Worm (Caenorhabditis elegans) whole organism, young adult: Measurements from ENCODE around the gene srw-85.

ENCODE experiments used
- B0019.2 ChIP-seq: fragments of 200-800 bp; sonication (Bioruptor generic); conservative IDR thresholded peaks from 2 replicates; pipeline ENCODE4 v1.3.6; 2022; ENCODE audit warnings: missing genetic modification reagents, missing genetic modification characterization, missing compliant biosample characterization
- C17E4.6 ChIP-seq: fragments of 200-800 bp; sonication (Bioruptor generic); IDR thresholded peaks from 2 replicates; pipeline ENCODE4 v1.3.6; 2022; ENCODE audit warnings: missing genetic modification reagents, missing genetic modification characterization, missing compliant biosample characterization
- D2030.7 ChIP-seq: fragments of 200-800 bp; sonication (Bioruptor generic); IDR thresholded peaks from 2 replicates; pipeline ENCODE4 v1.3.6; 2022; ENCODE audit warnings: missing genetic modification reagents, missing genetic modification characterization, missing compliant biosample characterization
- F10E7.11 ChIP-seq: sonication (generic microtip); optimal IDR thresholded peaks from 2 replicates; lab custom pipeline; 2017; ENCODE audit warnings: mild to moderate bottlenecking, missing genetic modification characterization, moderate library complexity, missing compliant biosample characterization
- F37B4.10 ChIP-seq: fragments of 200-800 bp; sonication (Bioruptor generic); IDR thresholded peaks from 2 replicates; pipeline ENCODE4 v1.3.6; 2022; ENCODE audit warnings: missing genetic modification characterization, missing compliant biosample characterization
- aptf-3 ChIP-seq: fragments of 200-800 bp; sonication (Bioruptor generic); IDR thresholded peaks from 2 replicates; pipeline ENCODE4 v1.3.6; 2022; ENCODE audit warnings: missing genetic modification characterization, missing compliant biosample characterization
- attf-5 ChIP-seq: fragments of 200-800 bp; sonication (Bioruptor generic); optimal IDR thresholded peaks from 2 replicates; lab custom pipeline; 2018; ENCODE audit warnings: mild to moderate bottlenecking, missing genetic modification characterization, missing compliant biosample characterization
- bed-2 ChIP-seq: fragments of 200-800 bp; sonication (Bioruptor generic); IDR thresholded peaks from 2 replicates; pipeline ENCODE4 v1.3.6; 2022; ENCODE audit warnings: missing genetic modification reagents, missing genetic modification characterization, missing compliant biosample characterization
- cebp-1 ChIP-seq, 2 experiments: fragments of 200-800 bp in 1 of 2; sonication (Bioruptor generic) in 1 of 2; sonication (generic microtip) in 1 of 2; IDR thresholded peaks in 1 of 2; optimal IDR thresholded peaks in 1 of 2; 2 replicates each; pipeline versions ENCODE4 v1.3.6 to Lab custom; 2017 to 2022; ENCODE audit warnings: missing compliant biosample characterization in 2 of 2, missing genetic modification characterization in 2 of 2, mild to moderate bottlenecking in 1 of 2, missing genetic modification reagents in 1 of 2, moderate library complexity in 1 of 2
- cebp-2 ChIP-seq: fragments of 200-800 bp; sonication (Bioruptor generic); IDR thresholded peaks from 2 replicates; pipeline ENCODE4 v1.3.6; 2022; ENCODE audit warnings: missing genetic modification characterization, missing compliant biosample characterization
- ceh-58 ChIP-seq: fragments of 200-800 bp; sonication (Bioruptor generic); IDR thresholded peaks from 2 replicates; pipeline ENCODE4 v1.3.6; 2022; ENCODE audit warnings: missing genetic modification characterization, missing compliant biosample characterization
- chd-7 ChIP-seq: sonication (generic microtip); optimal IDR thresholded peaks from 2 replicates; lab custom pipeline; 2016; ENCODE audit warnings: mild to moderate bottlenecking, missing genetic modification characterization, moderate library complexity, missing compliant biosample characterization
- efl-1 ChIP-seq: fragments of 150-350 bp; optimal IDR thresholded peaks from 2 replicates; lab custom pipeline; 2014; ENCODE audit warnings: missing biosample characterization, missing genetic modification reagents, missing genetic modification characterization
- ekl-4 ChIP-seq: fragments of 200-800 bp; sonication (Bioruptor generic); IDR thresholded peaks from 2 replicates; pipeline ENCODE4 v1.3.6; 2022; ENCODE audit warnings: missing genetic modification reagents, missing genetic modification characterization, missing compliant biosample characterization
- fkh-3 ChIP-seq: sonication (generic microtip); optimal IDR thresholded peaks from 2 replicates; lab custom pipeline; 2016; ENCODE audit warnings: mild to moderate bottlenecking, missing genetic modification characterization, missing compliant biosample characterization
- hmg-20 ChIP-seq: fragments of 200-800 bp; sonication (Bioruptor generic); IDR thresholded peaks from 2 replicates; pipeline ENCODE4 v1.3.6; 2022; ENCODE audit warnings: missing genetic modification reagents, missing genetic modification characterization, missing compliant biosample characterization
- lin-26 ChIP-seq: fragments of 200-800 bp; sonication (Bioruptor generic); IDR thresholded peaks from 2 replicates; pipeline ENCODE4 v1.3.6; 2022; ENCODE audit warnings: missing genetic modification reagents, missing genetic modification characterization, missing compliant biosample characterization
- lin-54 ChIP-seq: fragments of 200-800 bp; sonication (Bioruptor generic); optimal IDR thresholded peaks from 2 replicates; lab custom pipeline; 2018; ENCODE audit warnings: mild to moderate bottlenecking, missing genetic modification characterization, missing compliant biosample characterization
- lsy-27 ChIP-seq: sonication (generic microtip); optimal IDR thresholded peaks from 2 replicates; lab custom pipeline; 2017; ENCODE audit warnings: missing genetic modification characterization, mild to moderate bottlenecking, missing compliant biosample characterization, antibody characterized with exemption, missing genotype, borderline replicate concordance; ENCODE audit not compliant: insufficient read depth
- madf-10 ChIP-seq: sonication (generic microtip); optimal IDR thresholded peaks from 2 replicates; lab custom pipeline; 2016; ENCODE audit warnings: mild to moderate bottlenecking, missing genetic modification characterization, missing compliant biosample characterization
- nfya-2 ChIP-seq: fragments of 200-800 bp; sonication (Bioruptor generic); IDR thresholded peaks from 2 replicates; pipeline ENCODE4 v1.3.6; 2022; ENCODE audit warnings: missing genetic modification reagents, missing genetic modification characterization, missing compliant biosample characterization
- nfyb-1 ChIP-seq: fragments of 200-800 bp; sonication (Bioruptor generic); IDR thresholded peaks from 2 replicates; pipeline ENCODE4 v1.3.6; 2022; ENCODE audit warnings: missing genetic modification reagents, missing genetic modification characterization, missing compliant biosample characterization
- nhr-80 ChIP-seq: sonication (generic microtip); optimal IDR thresholded peaks from 2 replicates; lab custom pipeline; 2016; ENCODE audit warnings: missing genetic modification characterization, missing compliant biosample characterization
- rcor-1 ChIP-seq: fragments of 200-800 bp; sonication (Bioruptor generic); IDR thresholded peaks from 2 replicates; pipeline ENCODE4 v1.3.6; 2022; ENCODE audit warnings: missing genetic modification reagents, missing genetic modification characterization, missing compliant biosample characterization
- rpc-1 ChIP-seq, 2 experiments: fragments of 150-350 bp in 1 of 2; sonication (generic microtip) in 1 of 2; optimal IDR thresholded peaks; 2 replicates each; lab custom pipeline; 2014 to 2018; ENCODE audit warnings: missing biosample characterization in 1 of 2, missing genetic modification characterization in 1 of 2, missing genetic modification reagents in 1 of 2, missing genotype in 1 of 2
- sea-2 ChIP-seq: fragments of 200-800 bp; sonication (Bioruptor generic); IDR thresholded peaks from 2 replicates; pipeline ENCODE4 v1.3.6; 2022; ENCODE audit warnings: missing genetic modification characterization, missing compliant biosample characterization
- sptf-2 ChIP-seq: fragments of 200-800 bp; sonication (Bioruptor generic); optimal IDR thresholded peaks from 2 replicates; lab custom pipeline; 2018; ENCODE audit warnings: mild to moderate bottlenecking, missing genetic modification characterization, missing compliant biosample characterization
- tbp1 ChIP-seq: fragments of 200-800 bp; sonication (Bioruptor generic); optimal IDR thresholded peaks from 2 replicates; lab custom pipeline; 2018; ENCODE audit warnings: mild to moderate bottlenecking, missing genetic modification characterization, missing compliant biosample characterization
- tlf-1 ChIP-seq: fragments of 200-800 bp; sonication (Bioruptor generic); optimal IDR thresholded peaks from 2 replicates; lab custom pipeline; 2018; ENCODE audit warnings: mild to moderate bottlenecking, missing genetic modification characterization, missing compliant biosample characterization

The srw-85 gene

ce11 chrV:19402855-19403254 is 28.1 kb downstream of the srw-85 start, which contains the start of gene C25F9.12:
Gene C25F9.12, minus strand, starts transcription at chrV:19402955.
- no peak for TF ChIP-seq cebp-2
- TF ChIP-seq madf-10 (tag; lab: Kevin White, UChicago) = no peak
- TF ChIP-seq bed-2 (GFP tag; lab: Robert Waterston, UW) = no peak
- no peak for TF ChIP-seq aptf-3 (GFP tag; lab: Robert Waterston, UW)
- no peak for TF ChIP-seq lin-26 (GFP tag; lab: Robert Waterston, UW)
- TF ChIP-seq C17E4.6 (GFP tag; lab: Robert Waterston, UW) = no peak

DNA sequence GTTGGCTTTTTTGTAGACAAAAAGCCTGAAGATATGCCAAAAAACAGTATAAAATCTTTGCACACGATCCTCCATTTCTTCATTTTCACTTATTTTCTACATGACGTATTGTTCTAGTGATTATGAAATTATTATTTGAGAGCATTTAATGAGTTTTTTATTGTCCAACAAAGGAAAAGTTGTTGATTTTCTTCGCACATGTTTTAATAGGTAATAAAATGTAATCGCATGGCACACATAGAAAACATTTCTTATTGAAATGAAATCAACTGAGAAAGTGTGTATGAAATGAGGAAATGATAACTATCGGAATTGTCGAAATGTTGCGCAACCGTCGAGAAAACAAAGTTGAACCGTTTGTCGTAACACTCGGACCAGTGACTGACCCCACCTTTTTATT is 29.5 kb downstream of the srw-85 start:
- TF ChIP-seq nfyb-1 (GFP tag; lab: Robert Waterston, UW) (0 out of 2 replicates have a peak, but pooled peaks have one; percentile 8), cebp-1 (GFP tag; IDR thresholded peaks at IDR 0.05; lab: Robert Waterston, UW) (peak; percentile 40; the same call in 1 of the 2 replicates), cebp-1 (tag; optimal IDR thresholded peaks at IDR 0.05; lab: Kevin White, UChicago) (peak; percentile 49), tlf-1 (GFP tag; lab: Kevin White, UChicago) (no peak)

DNA sequence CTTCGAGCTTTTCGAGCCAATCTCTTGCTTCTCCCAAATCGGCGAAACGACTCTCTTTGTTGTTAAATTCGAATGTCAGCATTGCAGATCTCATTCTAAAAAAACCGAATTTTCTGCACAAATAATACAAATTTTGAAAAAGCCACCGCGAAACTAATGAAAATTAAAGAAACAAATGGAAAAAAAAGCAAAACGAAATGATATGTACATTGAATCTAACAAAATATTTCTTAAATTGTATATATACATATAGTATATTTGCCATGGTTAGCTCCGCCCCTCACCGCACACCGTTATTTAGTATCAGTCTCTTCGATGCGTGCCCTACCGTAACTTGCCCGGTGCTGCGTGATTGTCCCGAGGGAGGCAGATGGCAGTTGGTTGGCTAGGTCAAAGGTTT is 30.3 kb downstream of the srw-85 start, which contains the start of gene srw-86:
TSS of gene srw-86 (minus strand) at position 101 of the 400 bp plus-strand sequence.
- TF ChIP-seq efl-1 (no peak), chd-7 (tag; lab: Kevin White, UChicago) (no peak), rcor-1 (GFP tag; lab: Robert Waterston, UW) (no peak), attf-5 (GFP tag; lab: Kevin White, UChicago) (no peak), nfya-2 (no peak), D2030.7 (no peak), ceh-58 (GFP tag; lab: Robert Waterston, UW) (no peak), hmg-20 (GFP tag; lab: Robert Waterston, UW) (no peak), fkh-3 (tag; lab: Kevin White, UChicago) (no peak), C17E4.6 (GFP tag; lab: Robert Waterston, UW) (no peak)

DNA sequence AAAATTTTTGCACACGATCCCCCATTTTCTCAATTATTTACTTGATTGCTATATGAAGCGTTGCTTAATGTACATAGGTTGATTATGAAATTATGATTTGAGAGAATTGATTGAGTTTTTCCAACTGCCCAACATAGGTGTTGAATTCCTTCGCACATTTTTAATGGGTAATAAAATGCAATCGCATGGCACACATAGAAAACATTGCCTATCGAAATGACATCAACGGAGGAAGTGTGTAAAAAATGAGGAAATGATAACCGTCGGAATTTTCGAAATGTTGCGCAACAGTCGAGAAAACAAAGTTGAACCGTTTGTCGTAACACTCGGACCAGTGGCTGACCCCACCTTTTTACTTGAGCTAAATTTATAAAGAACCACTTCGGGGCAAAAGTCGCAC is 31.7 kb downstream of the srw-85 start:
- peak; percentile 50; the same call in 1 of the 2 replicates for TF ChIP-seq cebp-1 (GFP tag; IDR thresholded peaks at IDR 0.05; lab: Robert Waterston, UW)
- peak; percentile 42 for TF ChIP-seq cebp-1 (tag; optimal IDR thresholded peaks at IDR 0.05; lab: Kevin White, UChicago)

ce11 chrV:19398882-19399281 is 32.1 kb downstream of the srw-85 start, which contains the start of gene C25F9.13:
Gene C25F9.13, minus strand, starts transcription at chrV:19398982.
- TF ChIP-seq nhr-80 (tag; lab: Kevin White, UChicago) (no peak), lsy-27 (no peak), ekl-4 (GFP tag; lab: Robert Waterston, UW) (no peak), lin-54 (GFP tag; lab: Kevin White, UChicago) (no peak), bed-2 (GFP tag; lab: Robert Waterston, UW) (no peak)

- TF ChIP-seq rpc-1 (optimal IDR thresholded peaks at IDR 0.05; lab: Kevin White, UChicago) (peak; percentile 8), rpc-1 (tag; optimal IDR thresholded peaks at IDR 0.05; lab: Kevin White, UChicago) (peak; percentile 56), B0019.2 (GFP tag; lab: Robert Waterston, UW) (no peak), rcor-1 (GFP tag; lab: Robert Waterston, UW) (no peak), F37B4.10 (GFP tag; lab: Robert Waterston, UW) (no peak), ekl-4 (GFP tag; lab: Robert Waterston, UW) (no peak), sptf-2 (GFP tag; lab: Kevin White, UChicago) (no peak), tbp1 (peak; percentile 64), sea-2 (GFP tag; lab: Robert Waterston, UW) (no peak), F10E7.11 (tag; lab: Kevin White, UChicago) (no peak)
These were observed 32.5 kb downstream of the srw-85 start for ce11 chrV:19398396-19398795.
